Fruit fly (Drosophila melanogaster): ENCODE results near the gene CG4318.

CG4318 gene

dm6 chrX:13136939-13137697, 17.6 kb downstream of the CG4318 start (continued):
- TF ChIP-seq Nf-YA (GFP tag; IDR thresholded peaks at IDR 0.05) (peak; percentile 41; the same call in 1 of the 2 replicates), E2f2 (GFP tag; IDR thresholded peaks at IDR 0.05) (peak; percentile 49; the same call in 1 of the 2 replicates), CG11085 (GFP tag; IDR thresholded peaks at IDR 0.05) (no peak), sens-2 (GFP tag; IDR thresholded peaks at IDR 0.05) (peak; percentile 73; the same call in 1 of the 2 replicates), CG17612 (GFP tag; IDR thresholded peaks at IDR 0.05) (no peak), cad (GFP tag; optimal IDR thresholded peaks at IDR 0.05) (no peak), Hr78 (GFP tag; optimal IDR thresholded peaks at IDR 0.05) (peak in 1 of 2 experiments; percentile 62), CG8290 (GFP tag; optimal IDR thresholded peaks at IDR 0.05) (no peak), CG8290 (tag; optimal IDR thresholded peaks at IDR 0.05) (no peak), Hr39 (optimal IDR thresholded peaks at IDR 0.05) (no peak), CG3281 (GFP tag; optimal IDR thresholded peaks at IDR 0.05) (no peak), CG4820 (GFP tag; optimal IDR thresholded peaks at IDR 0.05) (no peak), GATAe (GFP tag; conservative IDR thresholded peaks at IDR 0.05) (no peak), da (GFP tag; optimal IDR thresholded peaks at IDR 0.05) (no peak), CG3726 (GFP tag; IDR thresholded peaks at IDR 0.05) (0 out of 3 replicates have a peak, but pooled peaks have one; percentile 62), dmrt11E (tag; optimal IDR thresholded peaks at IDR 0.05) (no peak), HmgD (GFP tag; optimal IDR thresholded peaks at IDR 0.05) (no peak), CG34376 (GFP tag; optimal IDR thresholded peaks at IDR 0.05) (no peak), CG1647 (GFP tag; optimal IDR thresholded peaks at IDR 0.05) (no peak), H15 (GFP tag; IDR thresholded peaks at IDR 0.05) (peak; percentile 74; the same call in 2 of the 3 replicates), YL-1 (GFP tag; optimal IDR thresholded peaks at IDR 0.05) (no peak), CG8765 (GFP tag; IDR thresholded peaks at IDR 0.05) (no peak), Elba2 (GFP tag; optimal IDR thresholded peaks at IDR 0.05) (no peak), klu (GFP tag; IDR thresholded peaks at IDR 0.05) (no peak), Deaf1 (tag; optimal IDR thresholded peaks at IDR 0.05) (no peak), sc (optimal IDR thresholded peaks at IDR 0.05) (no peak), sc (GFP tag; optimal IDR thresholded peaks at IDR 0.05) (no peak), CG10462 (GFP tag; optimal IDR thresholded peaks at IDR 0.05) (no peak), corto (GFP tag; optimal IDR thresholded peaks at IDR 0.05) (peak; percentile 54), CG15073 (GFP tag; optimal IDR thresholded peaks at IDR 0.05) (no peak), prd (optimal IDR thresholded peaks at IDR 0.05) (no peak), prd (GFP tag; IDR thresholded peaks at IDR 0.05) (peak; percentile 70), CG5245 (GFP tag; optimal IDR thresholded peaks at IDR 0.05) (no peak), Max (GFP tag; optimal IDR thresholded peaks at IDR 0.05) (no peak), gsb-n (tag; optimal IDR thresholded peaks at IDR 0.05) (no peak), CG12659 (GFP tag; optimal IDR thresholded peaks at IDR 0.05) (no peak), Hmx (GFP tag; optimal IDR thresholded peaks at IDR 0.05) (no peak), Sry-δ (GFP tag; optimal IDR thresholded peaks at IDR 0.05) (no peak), tap (tag; optimal IDR thresholded peaks at IDR 0.05) (no peak), Doc3 (GFP tag; IDR thresholded peaks at IDR 0.05; ENCODE audit: partially characterized antibody) (no peak), CG17829 (tag; optimal IDR thresholded peaks at IDR 0.05) (peak; percentile 39), CG9727 (GFP tag; optimal IDR thresholded peaks at IDR 0.05) (peak; percentile 28), CG12299 (tag; optimal IDR thresholded peaks at IDR 0.05) (no peak), CG7987 (GFP tag; optimal IDR thresholded peaks at IDR 0.05) (no peak), CG11723 (GFP tag; optimal IDR thresholded peaks at IDR 0.05) (peak; percentile 28), Hsf (GFP tag; optimal IDR thresholded peaks at IDR 0.05) (no peak), chif (GFP tag; optimal IDR thresholded peaks at IDR 0.05) (no peak), CG2712 (tag; optimal IDR thresholded peaks at IDR 0.05) (peak; percentile 43), HHEX (GFP tag; optimal IDR thresholded peaks at IDR 0.05) (peak; percentile 30), ttk (GFP tag; IDR thresholded peaks at IDR 0.05) (peak; percentile 66; the same call in 1 of the 2 replicates), Dll (GFP tag; IDR thresholded peaks at IDR 0.05; ENCODE audit: partially characterized antibody) (no peak)
